Worm (Caenorhabditis elegans): ENCODE measurements around the gene F42E11.3.

- TF ChIP-seq him-1 (tag; optimal IDR thresholded peaks at IDR 0.05) = no peak
- no peak for TF ChIP-seq W03F9.2 (tag; optimal IDR thresholded peaks at IDR 0.05)
Measured at ce11 chrX:11337095-11337494, 38.3 kb downstream of the F42E11.3 start.

Measured in whole organism, L4/young adult.